Worm (Caenorhabditis elegans): Measurements from ENCODE around the gene egrh-1.

Gene egrh-1

DNA sequence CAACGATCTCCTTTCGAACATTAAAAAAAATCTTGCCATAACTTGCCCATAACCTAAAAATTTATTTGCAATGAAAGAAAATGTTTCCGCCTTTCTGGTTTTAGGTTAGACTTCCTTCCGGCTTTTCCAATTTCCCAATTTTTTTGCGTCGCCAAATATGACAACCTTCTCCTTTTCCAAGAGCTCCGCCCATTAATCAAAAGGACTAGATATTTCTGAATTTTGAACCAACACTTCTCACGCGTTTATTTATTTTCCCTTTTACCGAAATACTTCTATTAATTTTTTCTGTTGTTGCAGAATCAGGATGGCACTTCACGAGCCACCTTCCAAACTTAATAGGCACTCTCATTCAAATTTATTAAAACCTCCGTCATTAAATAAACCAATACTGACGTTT lies at the start of gene egrh-1:
Gene egrh-1 (plus strand): TSS at position 301 of the 400 bp plus-strand sequence.
- TF ChIP-seq T22C8.4 (GFP tag; IDR thresholded peaks at IDR 0.05) (no peak), tab-1 (GFP tag; IDR thresholded peaks at IDR 0.05) (no peak), ztf-23 (GFP tag; IDR thresholded peaks at IDR 0.05) (no peak), ztf-29 (GFP tag; IDR thresholded peaks at IDR 0.05) (no peak), med-1 (GFP tag; optimal IDR thresholded peaks at IDR 0.05; ENCODE audit: insufficient read depth) (no peak), cog-1 (tag; optimal IDR thresholded peaks at IDR 0.05) (no peak), flt-1 (GFP tag; IDR thresholded peaks at IDR 0.05) (no peak), ref-1 (GFP tag; conservative IDR thresholded peaks at IDR 0.05) (no peak), klf-2 (GFP tag; conservative IDR thresholded peaks at IDR 0.05) (no peak)

DNA sequence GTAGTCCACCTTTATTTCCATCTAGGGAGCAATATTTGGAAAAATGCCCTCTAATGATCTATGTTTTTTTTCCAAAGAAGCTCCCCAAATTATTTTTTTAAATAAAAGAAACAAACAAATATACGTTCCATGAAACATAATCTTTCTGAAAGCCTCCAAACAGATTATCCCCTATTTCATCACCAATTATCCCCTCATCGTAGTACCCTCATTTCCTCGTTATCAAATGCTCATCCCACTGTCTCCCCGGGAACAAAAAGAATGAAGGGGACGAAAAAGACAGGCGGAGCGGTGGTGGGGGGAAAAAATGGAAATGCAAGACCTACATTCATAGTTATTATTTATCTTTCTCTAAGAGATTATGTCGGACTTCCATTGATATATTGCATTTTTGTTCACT lies 48.3 kb upstream of the egrh-1 start:
- TF ChIP-seq ztf-23 (GFP tag; IDR thresholded peaks at IDR 0.05) (no peak), flt-1 (GFP tag; IDR thresholded peaks at IDR 0.05) (no peak), tab-1 (GFP tag; IDR thresholded peaks at IDR 0.05) (no peak), cog-1 (tag; optimal IDR thresholded peaks at IDR 0.05) (no peak), ref-1 (GFP tag; conservative IDR thresholded peaks at IDR 0.05) (no peak), T22C8.4 (GFP tag; IDR thresholded peaks at IDR 0.05) (no peak), klf-2 (GFP tag; conservative IDR thresholded peaks at IDR 0.05) (no peak), ztf-29 (GFP tag; IDR thresholded peaks at IDR 0.05) (no peak), med-1 (GFP tag; optimal IDR thresholded peaks at IDR 0.05; ENCODE audit: insufficient read depth) (no peak)

DNA sequence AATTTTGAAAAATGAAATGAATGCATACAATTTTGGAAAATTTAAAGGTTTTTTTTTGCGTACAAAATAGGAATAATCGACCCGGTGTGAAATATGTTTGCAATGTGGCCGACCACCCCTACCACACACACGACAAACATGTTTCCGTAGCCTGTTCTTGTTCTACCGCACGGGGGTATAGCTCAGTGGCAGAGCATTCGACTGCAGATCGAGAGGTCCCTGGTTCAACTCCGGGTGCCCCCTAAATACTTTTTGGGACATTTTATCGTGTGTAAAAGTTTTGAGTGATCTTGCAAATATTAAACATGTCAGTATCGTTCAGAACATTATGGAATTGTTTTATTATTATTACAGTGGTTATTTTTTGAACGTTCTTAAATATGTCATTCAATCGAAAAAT lies 41.0 kb upstream of the egrh-1 start:
- TF ChIP-seq ztf-29 (GFP tag; IDR thresholded peaks at IDR 0.05) (peak; percentile 84), ztf-23 (GFP tag; IDR thresholded peaks at IDR 0.05) (peak; percentile 88), cog-1 (tag; optimal IDR thresholded peaks at IDR 0.05) (peak; percentile 67), ref-1 (GFP tag; conservative IDR thresholded peaks at IDR 0.05) (peak; percentile 82), med-1 (GFP tag; optimal IDR thresholded peaks at IDR 0.05; ENCODE audit: insufficient read depth) (peak; percentile 45), flt-1 (GFP tag; IDR thresholded peaks at IDR 0.05) (peak; percentile 95), tab-1 (GFP tag; IDR thresholded peaks at IDR 0.05) (peak; percentile 96), klf-2 (GFP tag; conservative IDR thresholded peaks at IDR 0.05) (peak; percentile 86), T22C8.4 (GFP tag; IDR thresholded peaks at IDR 0.05) (peak; percentile 76)

DNA sequence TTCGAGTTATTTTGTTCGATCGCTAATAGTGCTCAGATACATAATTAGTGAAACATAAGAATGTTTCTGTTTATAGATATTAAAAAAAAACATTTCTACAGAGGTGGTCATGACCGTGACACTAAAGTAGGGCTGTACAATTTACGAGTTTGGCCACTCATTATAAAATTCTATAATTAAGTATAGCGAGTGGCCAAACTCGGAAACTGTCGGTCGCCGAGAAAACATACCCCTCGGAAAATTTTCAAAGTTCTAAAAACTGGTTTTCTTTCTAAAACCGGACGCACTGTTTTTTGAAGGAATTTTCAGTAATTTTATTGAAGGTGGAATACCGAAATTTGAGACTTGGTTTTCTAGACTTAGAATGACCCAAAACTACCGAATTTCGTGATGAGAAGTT lies 40.0 kb upstream of the egrh-1 start:
- no peak for TF ChIP-seq med-1 (GFP tag; optimal IDR thresholded peaks at IDR 0.05; ENCODE audit: insufficient read depth)
- no peak for TF ChIP-seq ztf-23 (GFP tag; IDR thresholded peaks at IDR 0.05)
- no peak for TF ChIP-seq klf-2 (GFP tag; conservative IDR thresholded peaks at IDR 0.05)
- TF ChIP-seq flt-1 (GFP tag; IDR thresholded peaks at IDR 0.05): no peak
- no peak for TF ChIP-seq cog-1 (tag; optimal IDR thresholded peaks at IDR 0.05)
- no peak for TF ChIP-seq tab-1 (GFP tag; IDR thresholded peaks at IDR 0.05)
- no peak for TF ChIP-seq ref-1 (GFP tag; conservative IDR thresholded peaks at IDR 0.05)
- no peak for TF ChIP-seq ztf-29 (GFP tag; IDR thresholded peaks at IDR 0.05)
- no peak for TF ChIP-seq T22C8.4 (GFP tag; IDR thresholded peaks at IDR 0.05)

DNA sequence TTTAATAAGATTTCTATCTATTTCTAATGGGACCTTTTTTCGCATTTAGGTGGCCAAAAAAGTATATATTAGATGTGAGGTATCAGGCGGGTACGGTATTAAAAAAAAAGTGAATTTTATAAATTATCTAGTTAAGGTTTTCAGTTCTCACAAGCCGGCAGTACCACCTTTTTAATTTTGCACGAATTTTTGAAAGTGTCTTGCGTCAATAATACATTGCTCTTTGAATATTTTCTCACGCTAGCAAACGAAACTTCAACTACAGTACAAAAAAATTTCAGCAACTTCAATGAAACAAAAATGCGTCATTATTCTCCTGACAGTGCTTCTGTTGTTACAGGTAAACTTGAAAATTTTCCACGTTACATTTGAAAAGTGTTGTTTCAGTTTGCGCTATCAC lies 38.8 kb upstream of the egrh-1 start, which contains the start of gene F42D1.4:
Gene F42D1.4 (plus strand): TSS at position 301 of the 400 bp plus-strand sequence.
- TF ChIP-seq ztf-23 (GFP tag; IDR thresholded peaks at IDR 0.05) (no peak), ztf-29 (GFP tag; IDR thresholded peaks at IDR 0.05) (no peak), klf-2 (GFP tag; conservative IDR thresholded peaks at IDR 0.05) (no peak), tab-1 (GFP tag; IDR thresholded peaks at IDR 0.05) (no peak)

DNA sequence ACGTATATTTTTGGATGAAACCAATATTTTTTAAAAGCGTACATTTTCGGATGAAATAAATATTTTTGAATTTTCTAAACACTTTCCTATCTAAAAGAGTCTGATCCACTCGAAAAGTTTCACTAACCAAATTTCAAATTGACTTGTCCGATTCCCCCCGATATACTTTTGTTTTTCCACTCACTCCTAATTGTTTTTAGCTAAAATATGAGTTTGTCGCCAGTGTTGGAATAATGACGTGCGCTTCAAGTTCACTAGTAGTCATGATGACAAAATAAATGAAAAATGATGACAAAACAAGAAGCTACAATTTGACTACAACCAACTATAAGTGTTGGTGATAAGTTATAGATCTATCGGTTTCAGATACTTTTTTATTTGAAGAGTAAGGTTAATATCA lies 36.9 kb upstream of the egrh-1 start:
- TF ChIP-seq ztf-29 (GFP tag; IDR thresholded peaks at IDR 0.05): no peak
- no peak for TF ChIP-seq ref-1 (GFP tag; conservative IDR thresholded peaks at IDR 0.05)
- TF ChIP-seq med-1 (GFP tag; optimal IDR thresholded peaks at IDR 0.05; ENCODE audit: insufficient read depth): no peak
- no peak for TF ChIP-seq T22C8.4 (GFP tag; IDR thresholded peaks at IDR 0.05)
- no peak for TF ChIP-seq flt-1 (GFP tag; IDR thresholded peaks at IDR 0.05)
- TF ChIP-seq tab-1 (GFP tag; IDR thresholded peaks at IDR 0.05): no peak
- TF ChIP-seq ztf-23 (GFP tag; IDR thresholded peaks at IDR 0.05): no peak
- TF ChIP-seq cog-1 (tag; optimal IDR thresholded peaks at IDR 0.05): no peak
- TF ChIP-seq klf-2 (GFP tag; conservative IDR thresholded peaks at IDR 0.05): no peak

DNA sequence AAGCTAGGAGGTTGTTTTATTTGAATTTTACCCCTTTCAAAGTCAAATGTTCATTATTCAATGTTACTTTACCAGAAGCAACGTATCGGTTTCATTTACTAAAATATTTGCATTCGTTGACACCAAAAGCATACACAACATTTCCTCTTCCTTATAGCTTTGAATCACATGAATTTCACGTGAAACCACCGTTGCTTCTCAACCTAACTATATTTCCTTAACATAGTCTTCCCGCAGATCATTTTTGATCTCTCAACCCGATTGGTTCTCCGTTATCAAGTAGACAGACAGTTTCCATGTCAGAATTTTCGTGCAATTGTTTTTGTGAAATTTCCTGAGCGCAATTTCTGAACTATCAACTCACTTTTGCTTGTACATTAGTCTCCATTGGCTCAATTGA lies 35.8 kb upstream of the egrh-1 start:
- no peak for TF ChIP-seq med-1 (GFP tag; optimal IDR thresholded peaks at IDR 0.05; ENCODE audit: insufficient read depth)
- TF ChIP-seq flt-1 (GFP tag; IDR thresholded peaks at IDR 0.05): no peak
- TF ChIP-seq cog-1 (tag; optimal IDR thresholded peaks at IDR 0.05): no peak
- TF ChIP-seq klf-2 (GFP tag; conservative IDR thresholded peaks at IDR 0.05): no peak
- no peak for TF ChIP-seq ref-1 (GFP tag; conservative IDR thresholded peaks at IDR 0.05)
- no peak for TF ChIP-seq T22C8.4 (GFP tag; IDR thresholded peaks at IDR 0.05)
- TF ChIP-seq ztf-29 (GFP tag; IDR thresholded peaks at IDR 0.05): no peak
- no peak for TF ChIP-seq ztf-23 (GFP tag; IDR thresholded peaks at IDR 0.05)
- no peak for TF ChIP-seq tab-1 (GFP tag; IDR thresholded peaks at IDR 0.05)

DNA sequence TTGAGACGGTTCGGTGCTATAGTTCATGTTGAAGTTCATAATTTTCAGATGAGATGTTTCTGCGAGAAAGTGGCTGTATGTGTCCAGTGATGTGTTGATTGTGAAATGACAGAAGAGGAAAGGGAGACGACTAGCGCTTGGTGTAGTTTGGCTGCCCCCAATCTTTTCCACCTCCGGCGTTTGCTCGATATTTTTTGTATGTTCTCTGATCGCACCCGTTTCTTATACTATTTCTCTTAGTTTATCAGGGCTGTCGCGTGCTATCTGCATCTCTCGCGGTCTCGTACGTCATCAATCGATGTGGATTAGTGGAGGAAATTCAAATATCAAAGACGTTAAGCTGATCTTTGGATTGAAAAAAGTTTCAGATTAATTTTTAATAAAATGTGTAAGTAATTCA lies 35.0 kb upstream of the egrh-1 start, which contains the start of gene atf-4:
Gene atf-4 (minus strand): TSS at position 93 of the 400 bp plus-strand sequence.
- no peak for TF ChIP-seq tab-1 (GFP tag; IDR thresholded peaks at IDR 0.05)
- TF ChIP-seq T22C8.4 (GFP tag; IDR thresholded peaks at IDR 0.05): 0 out of 2 replicates have a peak, but pooled peaks have one; percentile 46
- no peak for TF ChIP-seq ztf-23 (GFP tag; IDR thresholded peaks at IDR 0.05)

DNA sequence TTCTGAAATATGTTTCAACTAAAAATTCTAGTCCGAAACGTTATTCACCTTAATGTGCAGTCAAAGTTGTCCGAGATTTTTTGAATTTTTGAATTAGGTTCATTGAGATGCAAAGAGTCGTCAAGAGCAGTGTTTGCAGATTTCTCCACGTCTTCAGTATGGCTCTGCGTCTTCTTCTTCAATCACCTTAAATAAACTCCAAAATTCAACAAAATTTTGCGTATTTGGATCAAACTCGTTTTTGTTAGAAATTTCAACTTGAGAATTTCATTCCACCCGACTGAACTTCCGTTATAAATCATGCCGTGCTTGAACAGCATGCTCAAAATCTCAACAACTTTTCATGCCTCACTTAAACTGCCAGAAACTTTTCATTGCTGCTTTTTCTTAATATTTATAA lies 33.7 kb upstream of the egrh-1 start, which contains the start of gene T04C10.3:
Gene T04C10.3 (plus strand): TSS at position 301 of the 400 bp plus-strand sequence.
- TF ChIP-seq ztf-23 (GFP tag; IDR thresholded peaks at IDR 0.05) (no peak), cog-1 (tag; optimal IDR thresholded peaks at IDR 0.05) (no peak), T22C8.4 (GFP tag; IDR thresholded peaks at IDR 0.05) (no peak), klf-2 (GFP tag; conservative IDR thresholded peaks at IDR 0.05) (no peak), tab-1 (GFP tag; IDR thresholded peaks at IDR 0.05) (no peak), ztf-29 (GFP tag; IDR thresholded peaks at IDR 0.05) (no peak), flt-1 (GFP tag; IDR thresholded peaks at IDR 0.05) (no peak), ref-1 (GFP tag; conservative IDR thresholded peaks at IDR 0.05) (no peak), med-1 (GFP tag; optimal IDR thresholded peaks at IDR 0.05; ENCODE audit: insufficient read depth) (no peak)

DNA sequence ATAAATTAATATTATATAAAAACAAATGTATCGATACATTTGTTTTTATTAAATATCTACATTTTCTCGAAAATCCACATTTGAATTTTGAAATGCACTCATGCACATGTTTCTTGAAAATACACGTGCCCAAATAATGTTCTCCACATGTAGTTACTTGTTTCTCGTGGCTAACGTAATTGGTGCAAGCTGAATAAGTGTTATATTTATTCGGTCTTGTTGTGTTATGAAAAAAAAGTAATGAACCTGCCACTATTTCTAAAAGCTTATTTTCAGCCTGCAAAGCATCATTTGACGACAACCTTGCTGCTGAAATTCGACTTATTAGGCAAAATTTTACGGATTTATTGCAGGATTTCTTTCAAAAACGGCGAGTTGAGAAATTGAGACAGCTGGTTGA lies 32.3 kb upstream of the egrh-1 start:
- TF ChIP-seq flt-1 (GFP tag; IDR thresholded peaks at IDR 0.05) (no peak), cog-1 (tag; optimal IDR thresholded peaks at IDR 0.05) (peak; percentile 65), med-1 (GFP tag; optimal IDR thresholded peaks at IDR 0.05; ENCODE audit: insufficient read depth) (no peak), tab-1 (GFP tag; IDR thresholded peaks at IDR 0.05) (no peak), ztf-23 (GFP tag; IDR thresholded peaks at IDR 0.05) (0 out of 2 replicates have a peak, but pooled peaks have one; percentile 51)

Measured in whole organism, midembryonic.